Worm (Caenorhabditis elegans) whole organism, L1 larva: ENCODE measurements around the gene sre-16.

Source experiments
- aha-1 ChIP-seq: fragments of 150-350 bp; optimal IDR thresholded peaks from 2 replicates; lab custom pipeline; 2014; ENCODE audit warnings: missing biosample characterization, missing genetic modification characterization
- ces-1 ChIP-seq: fragments of 150-350 bp; optimal IDR thresholded peaks from 2 replicates; lab custom pipeline; 2014; ENCODE audit warnings: missing biosample characterization, missing genetic modification reagents, missing genetic modification characterization
- elt-3 ChIP-seq, 6 experiments: fragments of 150-350 bp in 1 of 6; sonication (generic microtip); optimal IDR thresholded peaks; 2 replicates each; lab custom pipeline; 2017 to 2018; ENCODE audit warnings: missing biosample characterization in 6 of 6, missing genetic modification characterization in 6 of 6, inconsistent platforms in 1 of 6
- fkh-10 ChIP-seq: sonication (generic microtip); optimal IDR thresholded peaks from 2 replicates; lab custom pipeline; 2017; ENCODE audit warnings: missing biosample characterization, missing genetic modification reagents, missing genetic modification characterization
- mef-2 ChIP-seq: fragments of 150-350 bp; optimal IDR thresholded peaks from 2 replicates; lab custom pipeline; 2014; ENCODE audit warnings: missing biosample characterization, missing genetic modification characterization
- nhr-76 ChIP-seq: sonication (generic microtip); optimal IDR thresholded peaks from 2 replicates; lab custom pipeline; 2017; ENCODE audit warnings: missing biosample characterization, missing genetic modification characterization
- xbp-1 ChIP-seq: sonication (generic microtip); optimal IDR thresholded peaks from 2 replicates; lab custom pipeline; 2016; ENCODE audit warnings: missing genetic modification characterization, missing compliant biosample characterization
- zag-1 ChIP-seq: fragments of 150-350 bp; optimal IDR thresholded peaks from 2 replicates; lab custom pipeline; 2014; ENCODE audit warnings: missing biosample characterization, missing genetic modification characterization
- ztf-4 ChIP-seq: fragments of 150-350 bp; optimal IDR thresholded peaks from 2 replicates; lab custom pipeline; 2014; ENCODE audit warnings: missing biosample characterization, missing genetic modification characterization

ce11 chrIV:12208984-12209676 is 26.8 kb downstream of the sre-16 start, which contains the start of the genes marb-1 and F35G2.3:
- TF ChIP-seq mef-2 (tag; lab: Kevin White, UChicago) (no peak), nhr-76 (tag; lab: Kevin White, UChicago) (no peak), elt-3 (tag; optimal IDR thresholded peaks at IDR 0.05; lab: Kevin White, UChicago) (peak in 1 of 6 experiments; percentile 21), ztf-4 (no peak), ces-1 (no peak), zag-1 (tag; lab: Kevin White, UChicago) (no peak), xbp-1 (tag; lab: Kevin White, UChicago) (peak; percentile 68), aha-1 (tag; lab: Kevin White, UChicago) (no peak), fkh-10 (GFP tag; lab: Kevin White, UChicago) (no peak)
